Worm (Caenorhabditis elegans) whole organism, mixed stage, embryonic: ENCODE data around the gene H39E23.3.

Experiments
- M03D4.4 ChIP-seq: sonication (generic microtip); optimal IDR thresholded peaks from 2 replicates; lab custom pipeline; 2017; ENCODE audit warnings: mild to moderate bottlenecking, missing genetic modification characterization, missing compliant biosample characterization
- bed-3 ChIP-seq: fragments of 200-800 bp; sonication (Bioruptor generic); optimal IDR thresholded peaks from 3 replicates; lab custom pipeline; 2018; ENCODE audit warnings: mild to moderate bottlenecking, missing genetic modification characterization, moderate library complexity, missing compliant biosample characterization
- ceh-39 ChIP-seq: fragments of 150-350 bp; optimal IDR thresholded peaks from 2 replicates; lab custom pipeline; 2014; ENCODE audit warnings: missing biosample characterization, missing genetic modification characterization
- ceh-83 ChIP-seq: fragments of 200-800 bp; sonication (Bioruptor generic); optimal IDR thresholded peaks from 2 replicates; lab custom pipeline; 2018; ENCODE audit warnings: mild to moderate bottlenecking, missing genetic modification characterization, missing compliant biosample characterization
- ces-1 ChIP-seq: fragments of 150-350 bp; optimal IDR thresholded peaks from 2 replicates; lab custom pipeline; 2014; ENCODE audit warnings: missing biosample characterization, missing genetic modification reagents, missing genetic modification characterization
- cnd-1 ChIP-seq: fragments of 200-800 bp; sonication (Bioruptor generic); optimal IDR thresholded peaks from 2 replicates; lab custom pipeline; 2018; ENCODE audit warnings: mild to moderate bottlenecking, missing genetic modification characterization, missing compliant biosample characterization
- drap-1 ChIP-seq: fragments of 200-800 bp; sonication (Bioruptor generic); optimal IDR thresholded peaks from 3 replicates; lab custom pipeline; 2018; ENCODE audit warnings: mild to moderate bottlenecking, missing genetic modification characterization, missing compliant biosample characterization
- elt-1 ChIP-seq: sonication (generic microtip); optimal IDR thresholded peaks from 2 replicates; lab custom pipeline; 2017; ENCODE audit warnings: missing genetic modification characterization, mild to moderate bottlenecking, missing compliant biosample characterization, antibody characterized with exemption, moderate library complexity, borderline replicate concordance; ENCODE audit not compliant: insufficient read depth
- elt-3 ChIP-seq: fragments of 150-350 bp; optimal IDR thresholded peaks from 2 replicates; lab custom pipeline; 2014; ENCODE audit warnings: missing biosample characterization, missing genetic modification characterization
- flh-1 ChIP-seq: fragments of 200-800 bp; sonication (Bioruptor generic); optimal IDR thresholded peaks from 2 replicates; lab custom pipeline; 2018; ENCODE audit warnings: mild to moderate bottlenecking, missing genetic modification characterization, moderate library complexity, missing compliant biosample characterization
- ham-2 ChIP-seq: fragments of 200-800 bp; sonication (Bioruptor generic); optimal IDR thresholded peaks from 2 replicates; lab custom pipeline; 2018; ENCODE audit warnings: mild to moderate bottlenecking, missing genetic modification characterization, missing compliant biosample characterization
- hlh-1 ChIP-seq: fragments of 150-350 bp; optimal IDR thresholded peaks from 2 replicates; lab custom pipeline; 2014; ENCODE audit warnings: missing biosample characterization, missing genetic modification reagents, missing genetic modification characterization
- lin-13 ChIP-seq: fragments of 150-350 bp; optimal IDR thresholded peaks from 2 replicates; lab custom pipeline; 2014; ENCODE audit warnings: missing biosample characterization, missing genetic modification characterization
- lin-32 ChIP-seq: fragments of 200-800 bp; sonication (Bioruptor generic); optimal IDR thresholded peaks from 2 replicates; lab custom pipeline; 2018; ENCODE audit warnings: mild to moderate bottlenecking, missing genetic modification characterization, missing compliant biosample characterization
- lsy-2 ChIP-seq: fragments of 150-350 bp; optimal IDR thresholded peaks from 2 replicates; lab custom pipeline; 2014; ENCODE audit warnings: missing biosample characterization, missing genetic modification characterization
- mab-5 ChIP-seq: fragments of 150-350 bp; optimal IDR thresholded peaks from 2 replicates; lab custom pipeline; 2014; ENCODE audit warnings: missing biosample characterization, missing genetic modification characterization
- mep-1 ChIP-seq: fragments of 150-350 bp; optimal IDR thresholded peaks from 2 replicates; lab custom pipeline; 2017; ENCODE audit warnings: missing biosample characterization, missing genetic modification reagents, missing genetic modification characterization, inconsistent platforms
- nhr-12 ChIP-seq: fragments of 150-350 bp; optimal IDR thresholded peaks from 2 replicates; lab custom pipeline; 2014; ENCODE audit warnings: missing biosample characterization, missing genetic modification characterization
- nhr-2 ChIP-seq: fragments of 150-350 bp; optimal IDR thresholded peaks from 2 replicates; lab custom pipeline; 2014; ENCODE audit warnings: missing biosample characterization, missing genetic modification characterization
- nhr-237 ChIP-seq: fragments of 150-350 bp; optimal IDR thresholded peaks from 2 replicates; lab custom pipeline; 2014; ENCODE audit warnings: missing biosample characterization, missing genetic modification characterization
- nhr-76 ChIP-seq: sonication (generic microtip); optimal IDR thresholded peaks from 2 replicates; lab custom pipeline; 2017; ENCODE audit warnings: missing biosample characterization, missing genetic modification characterization
- pha-4 ChIP-seq: fragments of 150-350 bp; optimal IDR thresholded peaks from 2 replicates; lab custom pipeline; 2018; ENCODE audit warnings: missing biosample characterization, missing genetic modification reagents, missing genetic modification characterization
- sem-2 ChIP-seq: fragments of 200-800 bp; sonication (Bioruptor generic); optimal IDR thresholded peaks from 2 replicates; lab custom pipeline; 2018; ENCODE audit warnings: mild to moderate bottlenecking, missing genetic modification characterization, missing compliant biosample characterization
- snpc-4 ChIP-seq: fragments of 150-350 bp; optimal IDR thresholded peaks from 2 replicates; lab custom pipeline; 2014; ENCODE audit warnings: missing biosample characterization, missing genetic modification characterization
- sptf-1 ChIP-seq: sonication (generic microtip); optimal IDR thresholded peaks from 2 replicates; lab custom pipeline; 2017; ENCODE audit warnings: mild to moderate bottlenecking, missing genetic modification characterization, moderate library complexity, missing compliant biosample characterization
- unc-120 ChIP-seq: sonication (generic microtip); optimal IDR thresholded peaks from 2 replicates; lab custom pipeline; 2017; ENCODE audit warnings: missing genetic modification characterization, missing compliant biosample characterization; ENCODE audit not compliant: poor library complexity, severe bottlenecking
- unc-39 ChIP-seq: fragments of 150-350 bp; optimal IDR thresholded peaks from 2 replicates; lab custom pipeline; 2014; ENCODE audit warnings: missing biosample characterization, missing genetic modification characterization
- unc-62 ChIP-seq: fragments of 150-350 bp; optimal IDR thresholded peaks from 2 replicates; lab custom pipeline; 2014; ENCODE audit warnings: missing biosample characterization, missing genetic modification reagents, missing genetic modification characterization
- zip-8 ChIP-seq: fragments of 150-350 bp; optimal IDR thresholded peaks from 2 replicates; lab custom pipeline; 2014; ENCODE audit warnings: missing biosample characterization, missing genetic modification characterization
- ztf-11 ChIP-seq: fragments of 150-350 bp; optimal IDR thresholded peaks from 2 replicates; lab custom pipeline; 2014; ENCODE audit warnings: missing biosample characterization, missing genetic modification characterization

Gene H39E23.3

DNA sequence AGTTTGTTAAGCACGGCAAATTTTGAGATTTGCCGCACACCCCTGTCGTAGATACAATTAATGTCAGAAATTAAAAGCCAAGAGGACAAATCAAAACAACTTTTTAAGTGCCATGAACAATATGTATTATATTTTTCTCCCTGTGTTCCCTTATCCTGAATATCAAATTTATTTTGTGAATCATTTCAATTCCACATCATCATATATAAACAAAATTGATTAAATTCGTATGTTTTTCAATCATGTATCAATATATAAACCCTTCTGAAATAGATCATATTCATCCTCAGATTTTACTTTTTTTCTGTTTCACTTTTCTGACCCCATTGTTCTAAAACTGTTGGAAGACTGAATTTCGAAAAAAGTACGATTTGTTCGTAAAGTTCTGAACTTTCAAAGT is 33.5 kb upstream of the H39E23.3 start, which contains the start of gene D1086.11:
D1086.11 (plus strand) TSS at position 301 of the 400 bp plus-strand sequence.
- TF ChIP-seq drap-1 (GFP tag; lab: Kevin White, UChicago) (no peak), nhr-12 (tag; lab: Kevin White, UChicago) (no peak), hlh-1 (no peak), M03D4.4 (tag; lab: Kevin White, UChicago) (no peak), nhr-237 (tag; lab: Kevin White, UChicago) (no peak), flh-1 (GFP tag; lab: Kevin White, UChicago) (no peak), ceh-83 (GFP tag; lab: Kevin White, UChicago) (no peak), sem-2 (no peak), mab-5 (tag; lab: Kevin White, UChicago) (no peak)

DNA sequence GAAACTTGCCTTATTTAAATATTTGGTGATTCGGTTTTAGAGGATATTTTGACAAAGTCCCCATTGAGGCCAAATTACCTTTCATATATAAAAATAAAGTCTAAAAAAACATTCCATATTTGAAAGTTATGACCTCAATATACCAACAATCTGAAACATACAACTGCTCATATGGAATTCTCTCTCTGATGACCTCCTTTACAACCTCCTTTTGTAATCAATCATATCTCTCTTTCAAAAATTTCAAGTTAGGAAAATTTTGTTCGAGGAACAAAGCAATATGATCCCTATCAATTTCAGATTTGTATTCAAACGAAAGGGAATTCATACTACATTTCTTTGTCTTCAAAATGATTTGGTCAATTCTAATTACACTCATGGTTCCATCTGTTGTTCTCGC is 28.1 kb upstream of the H39E23.3 start, which contains the start of gene D1086.6:
D1086.6 (plus strand) TSS at position 301 of the 400 bp plus-strand sequence.
- TF ChIP-seq mep-1 (no peak), nhr-76 (tag; lab: Kevin White, UChicago) (no peak), ceh-83 (GFP tag; lab: Kevin White, UChicago) (no peak)

DNA sequence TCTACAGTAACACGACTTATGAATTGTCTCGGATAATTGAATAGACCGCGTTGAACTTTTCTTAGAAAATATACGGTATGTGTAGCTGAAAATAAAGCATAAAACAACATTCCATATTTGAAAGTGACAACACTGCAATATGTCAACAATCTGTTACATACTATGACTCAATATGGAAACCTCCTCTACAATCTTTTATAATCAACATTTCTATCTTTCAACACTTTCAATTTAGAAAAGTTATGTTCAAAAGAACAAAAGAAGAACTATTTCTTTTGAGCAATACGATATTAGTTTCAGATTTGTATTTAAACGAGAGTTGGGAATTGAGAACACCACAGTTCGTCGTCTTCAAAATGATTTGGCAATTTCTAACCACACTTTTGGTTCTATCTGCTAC is 25.2 kb upstream of the H39E23.3 start, which contains the start of gene D1086.10:
D1086.10 (plus strand) TSS at position 301 of the 400 bp plus-strand sequence.
- TF ChIP-seq unc-62 (GFP tag; lab: Kevin White, UChicago) = no peak
- TF ChIP-seq nhr-12 (tag; lab: Kevin White, UChicago) = no peak
- no peak for TF ChIP-seq ces-1
- TF ChIP-seq snpc-4 (tag; lab: Kevin White, UChicago) = no peak
- no peak for TF ChIP-seq lin-32 (GFP tag; lab: Kevin White, UChicago)
- no peak for TF ChIP-seq zip-8 (tag; lab: Kevin White, UChicago)
- no peak for TF ChIP-seq nhr-2

DNA sequence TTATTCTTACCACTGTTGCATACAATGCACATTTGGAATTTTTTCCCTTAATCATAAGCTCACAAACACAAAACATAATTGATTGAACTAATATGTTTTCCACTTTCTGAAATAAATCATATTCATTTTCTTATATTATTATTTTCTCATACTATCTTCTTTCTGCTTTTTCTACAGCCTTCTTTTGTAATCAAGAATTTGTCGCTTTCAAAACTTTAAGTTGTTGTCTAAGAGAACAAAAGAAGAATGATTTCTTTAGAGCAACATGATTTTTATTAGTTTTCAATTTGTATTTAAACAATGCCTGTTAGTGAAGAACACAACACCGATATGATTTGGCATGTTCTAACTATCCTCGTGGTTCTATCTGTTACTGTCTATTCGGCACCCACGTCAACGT is 23.6 kb upstream of the H39E23.3 start, which contains the start of gene D1086.7:
D1086.7 (plus strand) TSS at position 301 of the 400 bp plus-strand sequence.
- TF ChIP-seq ztf-11 (tag; lab: Kevin White, UChicago) (no peak), nhr-76 (tag; lab: Kevin White, UChicago) (no peak), unc-39 (tag; lab: Kevin White, UChicago) (no peak), unc-120 (no peak), unc-62 (GFP tag; lab: Kevin White, UChicago) (no peak), elt-3 (no peak), snpc-4 (tag; lab: Kevin White, UChicago) (no peak), sptf-1 (no peak), elt-1 (tag; lab: Kevin White, UChicago) (no peak), hlh-1 (no peak)

DNA sequence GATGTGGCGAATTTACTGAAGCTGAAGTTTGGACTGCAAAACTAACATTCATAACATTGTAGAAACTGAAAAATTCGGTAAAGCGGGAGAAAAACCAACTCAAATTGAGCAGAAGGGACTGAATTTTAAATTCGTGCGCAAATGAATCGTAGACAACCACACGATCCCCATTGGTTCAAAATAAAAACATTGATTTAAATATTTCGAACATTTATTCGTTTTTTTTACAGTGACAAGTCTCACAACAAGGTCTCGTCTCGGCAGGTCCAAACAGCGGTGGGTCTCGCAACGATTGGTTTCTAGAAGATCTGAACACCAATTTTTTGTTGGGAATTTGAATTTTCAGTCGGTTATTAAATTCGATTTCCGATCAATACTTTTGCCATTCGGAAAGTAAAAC is 22.0 kb upstream of the H39E23.3 start, which contains the start of gene D1086.18:
D1086.18 (plus strand) TSS at position 301 of the 400 bp plus-strand sequence.
- TF ChIP-seq lsy-2 (tag; lab: Kevin White, UChicago) (no peak), bed-3 (GFP tag; lab: Kevin White, UChicago) (no peak), snpc-4 (tag; lab: Kevin White, UChicago) (no peak)
- TF ChIP-seq, all 35 proteins: peak for 0

DNA sequence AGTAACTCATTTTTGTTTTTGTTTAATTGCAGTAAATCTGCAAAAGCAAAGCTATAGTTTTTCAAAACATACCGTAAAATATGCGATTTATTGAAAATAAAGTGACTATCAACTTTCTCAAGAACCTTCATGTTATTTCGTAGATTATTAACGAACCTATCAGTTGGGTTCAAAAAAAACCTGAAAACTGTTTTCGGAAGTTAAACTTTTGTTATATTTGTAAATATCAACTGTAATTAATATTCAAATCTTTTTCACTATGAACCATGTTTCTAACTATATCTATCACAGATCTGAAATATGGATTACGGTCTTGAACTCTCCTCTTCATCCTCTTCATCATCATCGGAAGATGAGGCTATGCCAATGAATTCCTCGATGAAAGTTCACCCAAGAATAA is 19.6 kb upstream of the H39E23.3 start, which contains the start of gene D1086.19:
D1086.19 (plus strand) TSS at position 301 of the 400 bp plus-strand sequence.
- TF ChIP-seq flh-1 (GFP tag; lab: Kevin White, UChicago) (no peak), nhr-237 (tag; lab: Kevin White, UChicago) (no peak), snpc-4 (tag; lab: Kevin White, UChicago) (no peak), zip-8 (tag; lab: Kevin White, UChicago) (no peak), pha-4 (tag; lab: Kevin White, UChicago) (no peak), lsy-2 (tag; lab: Kevin White, UChicago) (no peak), cnd-1 (tag; lab: Kevin White, UChicago) (no peak), nhr-12 (tag; lab: Kevin White, UChicago) (no peak), ztf-11 (tag; lab: Kevin White, UChicago) (no peak), ham-2 (GFP tag; lab: Kevin White, UChicago) (no peak), sptf-1 (no peak), lin-13 (tag; lab: Kevin White, UChicago) (no peak), mab-5 (tag; lab: Kevin White, UChicago) (no peak), ceh-39 (tag; lab: Kevin White, UChicago) (no peak), elt-3 (no peak), unc-39 (tag; lab: Kevin White, UChicago) (no peak), bed-3 (GFP tag; lab: Kevin White, UChicago) (no peak), ces-1 (no peak), nhr-76 (tag; lab: Kevin White, UChicago) (no peak), M03D4.4 (tag; lab: Kevin White, UChicago) (no peak)
